Worm (Caenorhabditis elegans) whole organism, L4 larva: ENCODE results near the gene zif-1.

Experiments
- D1046.2 ChIP-seq: fragments of 200-800 bp; sonication (Bioruptor generic); IDR thresholded peaks from 2 replicates; pipeline ENCODE4 v1.3.6; 2022; ENCODE audit warnings: missing genetic modification characterization, missing compliant biosample characterization
- F10B5.3 ChIP-seq: sonication (generic microtip); optimal IDR thresholded peaks from 2 replicates; lab custom pipeline; 2016; ENCODE audit warnings: mild to moderate bottlenecking, missing genetic modification characterization, missing compliant biosample characterization
- F49E8.2 ChIP-seq: sonication (generic microtip); optimal IDR thresholded peaks from 2 replicates; lab custom pipeline; 2016; ENCODE audit warnings: missing compliant biosample characterization, mild to moderate bottlenecking, missing genetic modification characterization, borderline replicate concordance
- Y48G9A.11 ChIP-seq: fragments of 200-800 bp; sonication (Bioruptor generic); IDR thresholded peaks from 2 replicates; pipeline ENCODE4 v1.3.6; 2022; ENCODE audit warnings: missing genetic modification reagents, missing genetic modification characterization, missing compliant biosample characterization
- aha-1 ChIP-seq: fragments of 150-350 bp; peaks from one replicate; lab custom pipeline; 2014; ENCODE audit warnings: missing biosample characterization, missing genetic modification characterization
- ama-1 ChIP-seq: fragments of 150-350 bp; optimal IDR thresholded peaks from 2 replicates; lab custom pipeline; 2014; ENCODE audit warnings: inconsistent platforms, mixed read lengths
- arid-1 ChIP-seq: fragments of 200-800 bp; sonication (Bioruptor generic); conservative IDR thresholded peaks from 2 replicates; pipeline ENCODE4 v1.3.6; 2022; ENCODE audit warnings: missing genetic modification reagents, missing genetic modification characterization, missing compliant biosample characterization
- attf-4 ChIP-seq: sonication (generic microtip); optimal IDR thresholded peaks from 3 replicates; lab custom pipeline; 2017; ENCODE audit warnings: missing biosample characterization, missing genetic modification characterization
- ceh-62 ChIP-seq: sonication (generic microtip); optimal IDR thresholded peaks from 2 replicates; lab custom pipeline; 2017; ENCODE audit warnings: missing biosample characterization, missing genetic modification characterization
- ces-1 ChIP-seq: fragments of 150-350 bp; sonication (generic microtip); optimal IDR thresholded peaks from 4 replicates; lab custom pipeline; 2014; ENCODE audit warnings: missing biosample characterization, missing genetic modification reagents, missing genetic modification characterization
- ctbp-1 ChIP-seq: fragments of 200-800 bp; sonication (Bioruptor generic); IDR thresholded peaks from 2 replicates; pipeline ENCODE4 v1.3.6; 2022; ENCODE audit warnings: missing genetic modification reagents, missing genetic modification characterization, missing compliant biosample characterization
- daf-16 ChIP-seq, 3 experiments: sonication (generic microtip); optimal IDR thresholded peaks; 2 replicates each; lab custom pipeline; 2016 to 2017; ENCODE audit warnings: missing genetic modification characterization in 3 of 3, missing genetic modification reagents in 3 of 3, mild to moderate bottlenecking in 2 of 3, missing compliant biosample characterization in 2 of 3, missing biosample characterization in 1 of 3, moderate library complexity in 1 of 3
- dve-1 ChIP-seq: sonication (generic microtip); optimal IDR thresholded peaks from 2 replicates; lab custom pipeline; 2017; ENCODE audit warnings: antibody characterized with exemption, mild to moderate bottlenecking, missing genetic modification characterization, missing compliant biosample characterization; ENCODE audit not compliant: insufficient read depth
- egl-27 ChIP-seq: sonication (generic microtip); optimal IDR thresholded peaks from 3 replicates; lab custom pipeline; 2017; ENCODE audit warnings: missing biosample characterization, missing genetic modification reagents, missing genetic modification characterization
- gei-8 ChIP-seq: fragments of 200-800 bp; sonication (Bioruptor generic); optimal IDR thresholded peaks from 2 replicates; lab custom pipeline; 2018; ENCODE audit warnings: mild to moderate bottlenecking, missing genetic modification characterization, missing compliant biosample characterization
- hif-1 ChIP-seq, 2 experiments: sonication (generic microtip); optimal IDR thresholded peaks; 2 replicates each; lab custom pipeline; 2016 to 2017; ENCODE audit warnings: missing compliant biosample characterization in 2 of 2, missing genetic modification characterization in 2 of 2, missing genetic modification reagents in 2 of 2, missing genotype in 2 of 2, mild to moderate bottlenecking in 1 of 2
- hlh-30 ChIP-seq: sonication (generic microtip); optimal IDR thresholded peaks from 2 replicates; lab custom pipeline; 2017; ENCODE audit warnings: antibody characterized with exemption, mild to moderate bottlenecking, missing genetic modification characterization, missing compliant biosample characterization; ENCODE audit not compliant: insufficient read depth
- hmg-1.1 ChIP-seq: fragments of 200-800 bp; sonication (Bioruptor generic); IDR thresholded peaks from 2 replicates; pipeline ENCODE4 v1.3.6; 2022; ENCODE audit warnings: missing genetic modification reagents, missing genetic modification characterization, missing compliant biosample characterization
- lin-1 ChIP-seq: fragments of 200-800 bp; sonication (Bioruptor generic); IDR thresholded peaks from 2 replicates; pipeline ENCODE4 v1.3.6; 2022; ENCODE audit warnings: missing genetic modification reagents, missing genetic modification characterization, missing compliant biosample characterization
- lin-13 ChIP-seq: fragments of 150-350 bp; optimal IDR thresholded peaks from 2 replicates; lab custom pipeline; 2014; ENCODE audit warnings: missing biosample characterization, missing genetic modification reagents, missing genetic modification characterization
- lin-38 ChIP-seq: fragments of 200-800 bp; sonication (Bioruptor generic); IDR thresholded peaks from 2 replicates; pipeline ENCODE4 v1.3.6; 2022; ENCODE audit warnings: missing genetic modification reagents, missing genetic modification characterization, missing compliant biosample characterization
- lir-3 ChIP-seq: sonication (generic microtip); optimal IDR thresholded peaks from 2 replicates; lab custom pipeline; 2016; ENCODE audit warnings: mild to moderate bottlenecking, missing genetic modification characterization, missing compliant biosample characterization
- lsy-2 ChIP-seq, 2 experiments: fragments of 150-350 bp in 1 of 2; sonication (generic microtip) in 1 of 2; optimal IDR thresholded peaks; 2 replicates each; lab custom pipeline; 2014 to 2017; ENCODE audit warnings: missing biosample characterization in 2 of 2, missing genetic modification characterization in 2 of 2
- mdl-1 ChIP-seq, 2 experiments: fragments of 150-350 bp in 1 of 2; sonication (generic microtip) in 1 of 2; optimal IDR thresholded peaks; 2 replicates each; lab custom pipeline; 2014 to 2017; ENCODE audit warnings: missing biosample characterization in 2 of 2, missing genetic modification characterization in 2 of 2
- mep-1 ChIP-seq: fragments of 150-350 bp; sonication (generic microtip); optimal IDR thresholded peaks from 3 replicates; lab custom pipeline; 2014; ENCODE audit warnings: missing biosample characterization, missing genetic modification characterization
- mes-2 ChIP-seq: sonication (generic microtip); optimal IDR thresholded peaks from 2 replicates; lab custom pipeline; 2016; ENCODE audit warnings: missing genotype, mild to moderate bottlenecking, missing genetic modification characterization, missing compliant biosample characterization; ENCODE audit not compliant: poor library complexity, severe bottlenecking
- nhr-237 ChIP-seq: sonication (generic microtip); optimal IDR thresholded peaks from 2 replicates; lab custom pipeline; 2017; ENCODE audit warnings: missing biosample characterization, missing genetic modification characterization
- nhr-25 ChIP-seq: sonication (generic microtip); optimal IDR thresholded peaks from 2 replicates; lab custom pipeline; 2017; ENCODE audit warnings: missing genetic modification characterization, mild to moderate bottlenecking, missing compliant biosample characterization, antibody characterized with exemption, moderate library complexity, borderline replicate concordance; ENCODE audit not compliant: insufficient read depth
- nhr-28 ChIP-seq: fragments of 150-350 bp; optimal IDR thresholded peaks from 2 replicates; lab custom pipeline; 2014; ENCODE audit warnings: missing biosample characterization, missing genetic modification characterization
- nhr-6 ChIP-seq: fragments of 150-350 bp; optimal IDR thresholded peaks from 2 replicates; lab custom pipeline; 2014; ENCODE audit warnings: missing biosample characterization, missing genetic modification characterization
- pha-4 ChIP-seq, 2 experiments: fragments of 150-350 bp in 1 of 2; fragments of 200-800 bp in 1 of 2; sonication (Bioruptor generic) in 1 of 2; IDR thresholded peaks in 1 of 2; optimal IDR thresholded peaks in 1 of 2; 2 replicates each; pipeline versions ENCODE4 v1.3.6 to Lab custom; 2014 to 2022; ENCODE audit warnings: missing genetic modification characterization in 2 of 2, missing genetic modification reagents in 2 of 2, missing biosample characterization in 1 of 2, missing compliant biosample characterization in 1 of 2
- php-3 ChIP-seq: fragments of 200-800 bp; sonication (Bioruptor generic); IDR thresholded peaks from 2 replicates; pipeline ENCODE4 v1.3.6; 2022; ENCODE audit warnings: missing genetic modification reagents, missing genetic modification characterization, missing compliant biosample characterization
- rbr-2 ChIP-seq: sonication (generic microtip); optimal IDR thresholded peaks from 2 replicates; lab custom pipeline; 2016; ENCODE audit warnings: missing genotype, missing genetic modification characterization, missing compliant biosample characterization
- sdz-12 ChIP-seq: fragments of 200-800 bp; sonication (Bioruptor generic); optimal IDR thresholded peaks from 2 replicates; lab custom pipeline; 2018; ENCODE audit warnings: mild to moderate bottlenecking, missing genetic modification characterization, missing compliant biosample characterization
- set-16 ChIP-seq: fragments of 200-800 bp; sonication (Bioruptor generic); IDR thresholded peaks from 2 replicates; pipeline ENCODE4 v1.3.6; 2022; ENCODE audit warnings: missing genetic modification reagents, missing genetic modification characterization, missing compliant biosample characterization
- skn-1 ChIP-seq: fragments of 150-350 bp; optimal IDR thresholded peaks from 2 replicates; lab custom pipeline; 2014; ENCODE audit warnings: missing biosample characterization, missing genetic modification characterization
- spr-3 ChIP-seq: fragments of 200-800 bp; sonication (Bioruptor generic); optimal IDR thresholded peaks from 2 replicates; lab custom pipeline; 2018; ENCODE audit warnings: mild to moderate bottlenecking, missing genetic modification characterization, missing compliant biosample characterization
- tag-97 ChIP-seq: fragments of 200-800 bp; sonication (Bioruptor generic); IDR thresholded peaks from 2 replicates; pipeline ENCODE4 v1.3.6; 2022; ENCODE audit warnings: missing genetic modification characterization, missing compliant biosample characterization
- unc-130 ChIP-seq: sonication (generic microtip); optimal IDR thresholded peaks from 2 replicates; lab custom pipeline; 2016; ENCODE audit warnings: missing genetic modification reagents, missing genetic modification characterization, missing compliant biosample characterization
- unc-62 ChIP-seq, 3 experiments: fragments of 150-350 bp in 1 of 3; sonication (generic microtip); optimal IDR thresholded peaks in 2 of 3; peaks in 1 of 3; 1 replicate in 1 of 3; 2 replicates in 2 of 3; lab custom pipeline; 2014 to 2017; ENCODE audit warnings: missing biosample characterization in 3 of 3, missing genetic modification characterization in 3 of 3, missing genetic modification reagents in 3 of 3, missing genotype in 1 of 3
- zfp-2 ChIP-seq: sonication (generic microtip); optimal IDR thresholded peaks from 2 replicates; lab custom pipeline; 2016; ENCODE audit warnings: mild to moderate bottlenecking, missing genetic modification characterization, missing compliant biosample characterization
- zfp-3 ChIP-seq: fragments of 200-800 bp; sonication (Bioruptor generic); conservative IDR thresholded peaks from 2 replicates; pipeline ENCODE4 v1.3.6; 2022; ENCODE audit warnings: missing genetic modification reagents, missing genetic modification characterization, missing compliant biosample characterization

zif-1 gene

DNA sequence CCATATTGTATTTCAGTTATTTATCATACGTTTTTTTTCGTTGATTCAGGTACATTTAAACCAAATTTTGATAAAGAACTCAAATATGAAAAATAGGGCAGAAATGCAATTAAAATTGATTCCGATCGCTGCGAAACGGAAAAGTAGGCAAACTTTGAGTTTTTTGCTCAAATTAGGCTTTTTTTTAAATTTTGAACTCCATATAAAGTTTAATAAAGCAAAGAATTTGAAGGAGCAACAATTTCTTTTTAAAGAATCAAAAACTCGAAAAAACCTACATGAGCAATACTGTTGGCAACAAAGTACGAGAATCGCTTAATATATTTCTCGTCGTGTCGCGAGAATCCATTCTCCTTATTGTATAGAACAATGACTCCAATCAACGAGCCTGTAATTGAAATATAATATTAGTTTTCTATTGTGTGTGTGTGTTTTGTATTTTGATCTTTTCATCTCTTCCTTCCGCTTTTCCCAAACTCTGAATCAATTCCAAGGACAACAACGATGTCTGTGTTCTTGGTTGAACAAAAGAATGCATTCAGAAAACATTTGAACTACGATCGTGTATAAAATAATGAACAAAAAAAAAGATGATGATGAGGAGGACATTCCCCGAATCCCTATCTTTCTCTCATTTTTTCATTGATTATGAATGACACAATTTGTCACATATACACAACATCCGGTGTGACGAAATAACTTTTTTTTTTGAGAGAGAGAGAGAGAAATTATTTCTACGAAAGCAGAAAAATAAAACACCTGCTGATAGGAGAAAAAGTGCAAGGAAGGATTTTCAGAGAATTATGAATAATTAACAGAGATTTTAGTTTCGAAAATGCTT is 23.8 kb upstream of the zif-1 start (continued):
- TF ChIP-seq php-3, result no peak
- TF ChIP-seq lsy-2 (tag; optimal IDR thresholded peaks at IDR 0.05; lab: Kevin White, UChicago), result peak in 1 of 2 experiments; percentile 32
- no peak for TF ChIP-seq ama-1 (lab: Kevin White, UChicago)
- TF ChIP-seq skn-1 (tag; lab: Kevin White, UChicago), result no peak
- no peak for TF ChIP-seq gei-8 (GFP tag; lab: Kevin White, UChicago)
- no peak for TF ChIP-seq lin-1
- TF ChIP-seq unc-130 (GFP tag; lab: Kevin White, UChicago), result no peak
- no peak for TF ChIP-seq lir-3
- TF ChIP-seq nhr-6 (tag; lab: Kevin White, UChicago), result no peak
- TF ChIP-seq lin-38 (GFP tag; lab: Robert Waterston, UW), result no peak
- no peak for TF ChIP-seq pha-4 (GFP tag; IDR thresholded peaks at IDR 0.05; lab: Robert Waterston, UW)
- no peak for TF ChIP-seq pha-4 (tag; optimal IDR thresholded peaks at IDR 0.05; lab: Kevin White, UChicago)
- no peak for TF ChIP-seq D1046.2 (GFP tag; lab: Robert Waterston, UW)
- no peak for TF ChIP-seq ceh-62
- peak; percentile 32 for TF ChIP-seq dve-1 (tag; lab: Kevin White, UChicago)
- no peak for TF ChIP-seq nhr-28

DNA sequence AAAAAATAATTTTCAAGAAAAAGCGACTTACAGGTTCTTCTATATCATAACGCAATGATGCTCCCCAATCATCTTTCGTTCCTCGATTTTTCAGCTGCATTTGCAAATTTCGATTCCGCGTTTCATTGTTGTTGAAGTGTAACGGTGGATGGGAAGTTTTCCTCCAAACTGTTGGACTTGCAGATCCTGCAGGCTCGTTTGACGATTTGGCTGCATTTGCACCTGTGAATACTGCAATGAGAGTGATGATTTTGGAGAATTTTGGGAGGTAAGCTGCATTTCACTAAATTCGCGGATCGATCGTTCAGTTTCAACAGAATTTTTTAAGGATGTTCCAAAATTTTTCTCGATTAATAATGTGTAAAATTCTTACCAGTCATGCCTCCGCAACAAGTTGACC is 21.7 kb upstream of the zif-1 start:
- TF ChIP-seq unc-62 (GFP tag; optimal IDR thresholded peaks at IDR 0.05 in 1 of 2; lab: Kevin White, UChicago), result peak in 1 of 2 experiments; percentile 91
- no peak for TF ChIP-seq unc-62 (tag; optimal IDR thresholded peaks at IDR 0.05; lab: Kevin White, UChicago)
- peak; percentile 84 for TF ChIP-seq aha-1
- no peak for TF ChIP-seq zfp-2 (tag; lab: Kevin White, UChicago)

DNA sequence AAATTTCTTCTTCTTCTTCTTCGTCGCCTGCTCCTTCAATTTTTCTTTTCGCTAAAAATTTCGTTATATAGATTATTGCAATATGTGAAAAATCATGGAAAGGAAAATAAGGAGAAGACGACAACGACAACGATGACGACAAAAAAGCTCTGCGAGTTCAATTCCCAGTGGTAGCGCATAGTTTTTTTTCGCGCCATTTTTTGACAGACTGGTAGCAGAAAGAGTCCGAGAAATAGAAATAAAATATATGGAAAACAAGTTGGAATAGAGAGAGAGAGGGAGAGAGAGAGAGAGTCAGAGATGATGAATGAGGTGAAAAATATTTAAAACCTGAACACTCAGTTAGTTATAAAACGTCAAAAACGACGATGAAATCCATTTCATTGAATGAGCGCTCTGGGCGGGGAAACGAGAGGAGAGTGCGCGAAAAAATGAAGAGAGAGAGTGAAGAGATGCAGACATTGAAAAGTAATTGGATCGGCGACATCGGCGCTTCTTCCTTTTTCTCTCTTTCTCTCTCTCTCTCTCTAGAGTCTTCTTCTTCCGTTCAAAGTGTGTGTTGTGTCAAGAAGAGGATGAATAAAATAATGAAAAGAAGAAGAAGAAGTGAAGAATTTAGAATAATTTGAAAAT is 20.6 kb upstream of the zif-1 start, which contains the start of gene pde-2:
pde-2 (minus strand) TSS at position 51 of the 633 bp plus-strand sequence.
- TF ChIP-seq mep-1 (tag; lab: Kevin White, UChicago), result peak; percentile 62
- TF ChIP-seq F10B5.3 (tag; lab: Kevin White, UChicago), result no peak
- TF ChIP-seq sdz-12 (GFP tag; lab: Kevin White, UChicago), result no peak
- no peak for TF ChIP-seq tag-97 (GFP tag; lab: Robert Waterston, UW)
- peak; percentile 14 for TF ChIP-seq nhr-28
- no peak for TF ChIP-seq Y48G9A.11 (GFP tag; lab: Robert Waterston, UW)
- TF ChIP-seq nhr-25, result peak; percentile 30
- no peak for TF ChIP-seq spr-3
- TF ChIP-seq mes-2, result peak; percentile 41
- TF ChIP-seq F49E8.2 (tag; lab: Kevin White, UChicago), result no peak
- peak; percentile 51 for TF ChIP-seq ces-1 (GFP tag; lab: Kevin White, UChicago)
- no peak for TF ChIP-seq daf-16 (GFP tag; optimal IDR thresholded peaks at IDR 0.05; lab: Kevin White, UChicago)
- no peak for TF ChIP-seq daf-16 (tag; optimal IDR thresholded peaks at IDR 0.05; lab: Kevin White, UChicago)
- TF ChIP-seq lin-1, result no peak
- TF ChIP-seq skn-1 (tag; lab: Kevin White, UChicago), result no peak
- no peak for TF ChIP-seq nhr-237 (tag; lab: Kevin White, UChicago)
- TF ChIP-seq mdl-1 (tag; optimal IDR thresholded peaks at IDR 0.05; lab: Kevin White, UChicago), result peak in 1 of 2 experiments; percentile 20
- peak; percentile 39 for TF ChIP-seq set-16 (GFP tag; lab: Robert Waterston, UW)
- TF ChIP-seq ceh-62, result no peak
- no peak for TF ChIP-seq egl-27 (tag; lab: Kevin White, UChicago)
- TF ChIP-seq rbr-2 (tag; lab: Kevin White, UChicago), result peak; percentile 52
- TF ChIP-seq hif-1 (tag; optimal IDR thresholded peaks at IDR 0.05; lab: Kevin White, UChicago), result peak in 1 of 2 experiments; percentile 9
- peak; percentile 78 for TF ChIP-seq aha-1
- peak; percentile 76 for TF ChIP-seq ctbp-1 (GFP tag; lab: Robert Waterston, UW)
- peak; percentile 32 for TF ChIP-seq hlh-30 (tag; lab: Kevin White, UChicago)
- peak; percentile 40; the same call in 1 of the 2 replicates for TF ChIP-seq hmg-1.1
- peak in 1 of 2 experiments; percentile 76 for TF ChIP-seq lsy-2 (tag; optimal IDR thresholded peaks at IDR 0.05; lab: Kevin White, UChicago)
- TF ChIP-seq arid-1 (GFP tag; lab: Robert Waterston, UW), result no peak
- no peak for TF ChIP-seq attf-4
- no peak; the same call in 1 of the 2 replicates for TF ChIP-seq zfp-3 (GFP tag; lab: Robert Waterston, UW)
- no peak for TF ChIP-seq lin-13 (GFP tag; lab: Kevin White, UChicago)
